Fruit fly (Drosophila melanogaster) whole organism, pupa: ENCODE data around the gene mge.

Source experiments
- CG17806 ChIP-seq: fragments of 200-800 bp; sonication (Bioruptor generic); optimal IDR thresholded peaks from 2 replicates; lab custom pipeline; 2018; ENCODE audit warnings: missing biosample characterization, mild to moderate bottlenecking, missing genetic modification characterization, moderate library complexity
- CG34367 ChIP-seq: fragments of 200-800 bp; sonication (Bioruptor generic); optimal IDR thresholded peaks from 2 replicates; lab custom pipeline; 2018; ENCODE audit warnings: missing biosample characterization, mild to moderate bottlenecking, missing genetic modification characterization
- CG4496 ChIP-seq: fragments of 200-800 bp; sonication (Bioruptor generic); IDR thresholded peaks from 3 replicates; pipeline ENCODE4 v1.3.6; 2022; ENCODE audit warnings: missing biosample characterization, missing genetic modification characterization
- CG9948 ChIP-seq: fragments of 200-800 bp; sonication (Bioruptor generic); optimal IDR thresholded peaks from 2 replicates; lab custom pipeline; 2018; ENCODE audit warnings: missing biosample characterization, mild to moderate bottlenecking, missing genetic modification characterization, moderate library complexity
- D1 ChIP-seq: fragments of 200-800 bp; sonication (Bioruptor generic); optimal IDR thresholded peaks from 2 replicates; lab custom pipeline; 2018; ENCODE audit warnings: missing biosample characterization, mild to moderate bottlenecking, missing genetic modification characterization, moderate library complexity
- Pif1A ChIP-seq: fragments of 200-800 bp; sonication (Bioruptor generic); optimal IDR thresholded peaks from 3 replicates; lab custom pipeline; 2016; ENCODE audit warnings: missing biosample characterization, missing genetic modification characterization
- Snoo ChIP-seq: fragments of 200-800 bp; sonication (Bioruptor generic); optimal IDR thresholded peaks from 3 replicates; lab custom pipeline; 2017; ENCODE audit warnings: missing biosample characterization, mild to moderate bottlenecking, missing genetic modification characterization, inconsistent platforms
- gl ChIP-seq: fragments of 200-800 bp; sonication (Bioruptor generic); optimal IDR thresholded peaks from 2 replicates; lab custom pipeline; 2018; ENCODE audit warnings: missing biosample characterization, mild to moderate bottlenecking, missing genetic modification characterization
- rn ChIP-seq: fragments of 200-800 bp; sonication (Bioruptor generic); IDR thresholded peaks from 2 replicates; pipeline ENCODE4 v1.3.6; 2022; ENCODE audit warnings: missing biosample characterization, missing genetic modification characterization

DNA sequence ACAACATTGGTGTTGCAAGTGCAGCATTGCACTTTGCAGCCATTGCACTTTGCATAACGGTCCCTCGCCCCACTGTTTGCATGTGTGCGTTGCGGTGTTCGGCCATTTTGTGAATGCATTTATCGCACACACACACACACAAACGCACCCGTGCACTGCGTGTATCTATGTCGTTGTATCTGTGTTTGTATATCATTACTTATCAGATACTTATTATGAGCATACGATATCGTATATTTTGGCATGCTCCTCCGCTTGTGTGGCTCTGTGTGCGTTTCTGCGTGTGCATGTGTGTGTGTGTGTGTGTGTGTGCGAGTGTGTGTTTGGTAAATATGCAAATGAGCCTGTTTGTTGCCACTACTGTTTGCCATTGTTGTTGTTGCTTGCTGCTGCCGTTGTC is 32.9 kb downstream of the mge start:
- TF ChIP-seq gl (tag; lab: Kevin White, UChicago) (no peak), rn (GFP tag; lab: Robert Waterston, UW) (no peak), CG9948 (tag; lab: Kevin White, UChicago) (no peak), D1 (no peak), Snoo (tag; lab: Kevin White, UChicago) (no peak), CG34367 (no peak), CG17806 (tag; lab: Kevin White, UChicago) (no peak), Pif1A (GFP tag; lab: Kevin White, UChicago) (no peak), CG4496 (GFP tag; lab: Robert Waterston, UW) (0 out of 3 replicates have a peak, but pooled peaks have one; percentile 27)
